Worm (Caenorhabditis elegans) whole organism, L2 larva: ENCODE measurements around the gene nhr-10.

ENCODE experiments used
- C34F6.9 ChIP-seq: fragments of 150-350 bp; optimal IDR thresholded peaks from 2 replicates; lab custom pipeline; 2014; ENCODE audit warnings: missing biosample characterization, missing genetic modification characterization
- F13H6.1 ChIP-seq: sonication (generic microtip); optimal IDR thresholded peaks from 2 replicates; lab custom pipeline; 2016; ENCODE audit warnings: missing genetic modification characterization, missing compliant biosample characterization
- R02D3.7 ChIP-seq: fragments of 150-350 bp; optimal IDR thresholded peaks from 2 replicates; lab custom pipeline; 2014; ENCODE audit warnings: missing biosample characterization, missing genetic modification characterization
- Y55F3AM.14 ChIP-seq: fragments of 200-800 bp; sonication (Bioruptor generic); optimal IDR thresholded peaks from 2 replicates; lab custom pipeline; 2018; ENCODE audit warnings: mild to moderate bottlenecking, missing genetic modification characterization, missing compliant biosample characterization
- alr-1 ChIP-seq: fragments of 150-350 bp; optimal IDR thresholded peaks from 2 replicates; lab custom pipeline; 2014; ENCODE audit warnings: missing biosample characterization, missing genetic modification characterization
- aly-2 ChIP-seq: fragments of 150-350 bp; optimal IDR thresholded peaks from 2 replicates; lab custom pipeline; 2014; ENCODE audit warnings: missing biosample characterization, missing genetic modification characterization
- ceh-16 ChIP-seq: fragments of 150-350 bp; optimal IDR thresholded peaks from 2 replicates; lab custom pipeline; 2014; ENCODE audit warnings: missing biosample characterization, missing genetic modification characterization
- ceh-82 ChIP-seq: fragments of 150-350 bp; optimal IDR thresholded peaks from 2 replicates; lab custom pipeline; 2014; ENCODE audit warnings: missing biosample characterization, missing genetic modification characterization
- crh-2 ChIP-seq: sonication (generic microtip); optimal IDR thresholded peaks from 2 replicates; lab custom pipeline; 2017; ENCODE audit warnings: missing biosample characterization, missing genetic modification characterization
- dmd-4 ChIP-seq: sonication (generic microtip); optimal IDR thresholded peaks from 2 replicates; lab custom pipeline; 2017; ENCODE audit warnings: missing biosample characterization, missing genetic modification characterization
- egl-27 ChIP-seq: sonication (generic microtip); optimal IDR thresholded peaks from 3 replicates; lab custom pipeline; 2017; ENCODE audit warnings: missing biosample characterization, missing genetic modification reagents, missing genetic modification characterization
- elt-1 ChIP-seq: fragments of 150-350 bp; optimal IDR thresholded peaks from 2 replicates; lab custom pipeline; 2014; ENCODE audit warnings: missing biosample characterization, missing genetic modification characterization
- elt-3 ChIP-seq: sonication (generic microtip); optimal IDR thresholded peaks from 2 replicates; lab custom pipeline; 2017; ENCODE audit warnings: missing biosample characterization, missing genetic modification characterization
- fos-1 ChIP-seq: fragments of 150-350 bp; optimal IDR thresholded peaks from 2 replicates; lab custom pipeline; 2014; ENCODE audit warnings: missing biosample characterization, missing genetic modification characterization
- gmeb-1 ChIP-seq: fragments of 150-350 bp; optimal IDR thresholded peaks from 2 replicates; lab custom pipeline; 2014; ENCODE audit warnings: missing biosample characterization, missing genetic modification characterization
- mab-5 ChIP-seq: fragments of 150-350 bp; optimal IDR thresholded peaks from 2 replicates; lab custom pipeline; 2014; ENCODE audit warnings: missing biosample characterization, missing genetic modification characterization
- mbf-1 ChIP-seq: sonication (generic microtip); optimal IDR thresholded peaks from 2 replicates; lab custom pipeline; 2017; ENCODE audit warnings: missing biosample characterization, missing genetic modification characterization
- mdl-1 ChIP-seq, 2 experiments: fragments of 150-350 bp in 1 of 2; sonication (generic microtip) in 1 of 2; optimal IDR thresholded peaks; 2 replicates each; lab custom pipeline; 2017; ENCODE audit warnings: missing biosample characterization in 2 of 2, missing genetic modification characterization in 2 of 2
- nhr-10 ChIP-seq: sonication (generic microtip); optimal IDR thresholded peaks from 2 replicates; lab custom pipeline; 2017; ENCODE audit warnings: missing biosample characterization, missing genetic modification characterization
- nhr-11 ChIP-seq: fragments of 150-350 bp; optimal IDR thresholded peaks from 2 replicates; lab custom pipeline; 2014; ENCODE audit warnings: missing biosample characterization, missing genetic modification characterization
- nhr-12 ChIP-seq: fragments of 150-350 bp; optimal IDR thresholded peaks from 2 replicates; lab custom pipeline; 2014; ENCODE audit warnings: missing biosample characterization, missing genetic modification characterization
- nhr-23 ChIP-seq: fragments of 150-350 bp; optimal IDR thresholded peaks from 2 replicates; lab custom pipeline; 2014; ENCODE audit warnings: missing biosample characterization, missing genetic modification reagents, missing genetic modification characterization
- nhr-237 ChIP-seq: fragments of 150-350 bp; optimal IDR thresholded peaks from 2 replicates; lab custom pipeline; 2014; ENCODE audit warnings: missing biosample characterization, missing genetic modification characterization
- nhr-25 ChIP-seq: fragments of 150-350 bp; sonication (generic microtip); optimal IDR thresholded peaks from 3 replicates; lab custom pipeline; 2014; ENCODE audit warnings: missing biosample characterization, missing genetic modification characterization
- peb-1 ChIP-seq: fragments of 150-350 bp; optimal IDR thresholded peaks from 2 replicates; lab custom pipeline; 2014; ENCODE audit warnings: missing biosample characterization, missing genetic modification characterization
- skn-1 ChIP-seq: sonication (generic microtip); optimal IDR thresholded peaks from 2 replicates; lab custom pipeline; 2017; ENCODE audit warnings: missing biosample characterization, missing genetic modification characterization
- sma-3 ChIP-seq: sonication (generic microtip); optimal IDR thresholded peaks from 2 replicates; lab custom pipeline; 2016; ENCODE audit warnings: missing genetic modification reagents, missing genetic modification characterization, missing compliant biosample characterization
- sma-9 ChIP-seq, 2 experiments: fragments of 150-350 bp in 1 of 2; sonication (generic microtip) in 1 of 2; optimal IDR thresholded peaks; 2 replicates each; lab custom pipeline; 2014 to 2016; ENCODE audit warnings: missing genetic modification characterization in 2 of 2, mild to moderate bottlenecking in 1 of 2, missing biosample characterization in 1 of 2, missing compliant biosample characterization in 1 of 2, missing genetic modification reagents in 1 of 2, moderate library complexity in 1 of 2
- snpc-4 ChIP-seq: fragments of 150-350 bp; optimal IDR thresholded peaks from 2 replicates; lab custom pipeline; 2014; ENCODE audit warnings: missing biosample characterization, missing genetic modification characterization
- unc-39 ChIP-seq: fragments of 150-350 bp; optimal IDR thresholded peaks from 2 replicates; lab custom pipeline; 2014; ENCODE audit warnings: missing biosample characterization, missing genetic modification characterization
- unc-55 ChIP-seq: fragments of 150-350 bp; sonication (generic microtip); optimal IDR thresholded peaks from 3 replicates; lab custom pipeline; 2014; ENCODE audit warnings: missing biosample characterization, missing genetic modification reagents, missing genetic modification characterization
- unc-62 ChIP-seq: fragments of 150-350 bp; optimal IDR thresholded peaks from 2 replicates; lab custom pipeline; 2014; ENCODE audit warnings: missing biosample characterization, missing genetic modification reagents, missing genetic modification characterization
- zag-1 ChIP-seq: fragments of 150-350 bp; optimal IDR thresholded peaks from 2 replicates; lab custom pipeline; 2014; ENCODE audit warnings: missing biosample characterization, missing genetic modification characterization
- ztf-1 ChIP-seq: fragments of 200-800 bp; sonication (Bioruptor generic); conservative IDR thresholded peaks from 2 replicates; pipeline ENCODE4 v1.3.6; 2022; ENCODE audit warnings: missing genetic modification characterization, missing compliant biosample characterization
- ztf-11 ChIP-seq: sonication (generic microtip); optimal IDR thresholded peaks from 2 replicates; lab custom pipeline; 2017; ENCODE audit warnings: missing biosample characterization, missing genetic modification characterization
- ztf-4 ChIP-seq: fragments of 150-350 bp; optimal IDR thresholded peaks from 2 replicates; lab custom pipeline; 2014; ENCODE audit warnings: missing biosample characterization, missing genetic modification characterization

The nhr-10 gene

DNA sequence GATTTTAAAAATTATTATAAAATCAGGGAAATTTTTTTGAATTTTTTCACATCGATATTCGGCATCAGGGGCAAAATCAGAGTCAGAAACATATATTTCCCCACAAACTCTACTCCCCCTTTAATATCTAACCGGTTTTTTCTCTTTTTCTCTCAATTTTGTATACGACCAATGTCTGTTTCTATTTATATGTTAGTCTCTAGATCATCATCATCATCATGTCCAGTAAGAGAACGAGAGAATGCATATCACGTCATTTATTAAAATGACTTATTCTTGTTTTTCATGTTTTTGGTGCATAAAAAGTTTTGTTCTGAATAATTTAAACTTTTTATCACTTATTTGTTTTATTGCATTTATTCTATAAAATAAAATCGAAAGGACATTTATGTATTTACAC lies 37.3 kb upstream of the nhr-10 start:
- TF ChIP-seq unc-62 (GFP tag; lab: Kevin White, UChicago) (no peak), C34F6.9 (tag; lab: Kevin White, UChicago) (no peak), ztf-1 (GFP tag; lab: Robert Waterston, UW) (no peak), sma-9 (GFP tag; optimal IDR thresholded peaks at IDR 0.05; lab: Kevin White, UChicago) (no peak), sma-9 (tag; optimal IDR thresholded peaks at IDR 0.05; lab: Kevin White, UChicago) (no peak), egl-27 (peak; percentile 26), fos-1 (tag; lab: Kevin White, UChicago) (peak; percentile 0), ztf-4 (tag; lab: Kevin White, UChicago) (peak; percentile 45), alr-1 (tag; lab: Kevin White, UChicago) (no peak), R02D3.7 (tag; lab: Kevin White, UChicago) (no peak), elt-3 (tag; lab: Kevin White, UChicago) (no peak), nhr-25 (tag; lab: Kevin White, UChicago) (peak; percentile 56), dmd-4 (no peak), aly-2 (tag; lab: Kevin White, UChicago) (no peak), crh-2 (tag; lab: Kevin White, UChicago) (no peak), unc-39 (tag; lab: Kevin White, UChicago) (no peak), sma-3 (GFP tag; lab: Kevin White, UChicago) (no peak), snpc-4 (tag; lab: Kevin White, UChicago) (no peak), ztf-11 (tag; lab: Kevin White, UChicago) (no peak), mbf-1 (tag; lab: Kevin White, UChicago) (no peak), mab-5 (tag; lab: Kevin White, UChicago) (no peak), zag-1 (no peak), unc-55 (no peak)
- TF ChIP-seq, all 48 proteins: peak for 4

DNA sequence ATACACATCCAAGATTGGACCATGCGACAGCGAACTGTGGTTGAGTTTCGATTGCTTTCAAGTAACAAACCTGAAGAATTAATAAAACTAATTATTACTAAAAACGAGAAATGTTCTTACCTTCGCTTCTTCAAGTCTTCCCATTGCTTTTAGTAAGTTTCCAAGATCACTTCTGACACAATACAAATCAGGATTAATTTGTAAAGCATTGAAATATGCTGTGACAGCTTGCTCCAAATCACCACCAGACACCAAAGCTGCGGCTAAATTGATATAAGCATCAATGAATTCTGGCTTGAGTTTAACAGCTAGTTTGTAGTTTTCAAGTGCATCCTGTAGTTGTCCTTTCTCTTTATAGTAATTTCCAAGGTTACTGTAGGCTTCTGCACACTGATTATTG lies 34.9 kb upstream of the nhr-10 start:
- TF ChIP-seq zag-1 (no peak), ztf-11 (tag; lab: Kevin White, UChicago) (no peak), nhr-11 (tag; lab: Kevin White, UChicago) (no peak), snpc-4 (tag; lab: Kevin White, UChicago) (no peak), ztf-1 (GFP tag; lab: Robert Waterston, UW) (no peak), peb-1 (tag; lab: Kevin White, UChicago) (no peak), nhr-25 (tag; lab: Kevin White, UChicago) (no peak), mbf-1 (tag; lab: Kevin White, UChicago) (no peak), R02D3.7 (tag; lab: Kevin White, UChicago) (no peak), ztf-4 (tag; lab: Kevin White, UChicago) (no peak), mdl-1 (tag; optimal IDR thresholded peaks at IDR 0.05; lab: Kevin White, UChicago) (no peak), ceh-16 (tag; lab: Kevin White, UChicago) (no peak), alr-1 (tag; lab: Kevin White, UChicago) (no peak), nhr-237 (tag; lab: Kevin White, UChicago) (no peak), C34F6.9 (tag; lab: Kevin White, UChicago) (no peak), crh-2 (tag; lab: Kevin White, UChicago) (no peak)

DNA sequence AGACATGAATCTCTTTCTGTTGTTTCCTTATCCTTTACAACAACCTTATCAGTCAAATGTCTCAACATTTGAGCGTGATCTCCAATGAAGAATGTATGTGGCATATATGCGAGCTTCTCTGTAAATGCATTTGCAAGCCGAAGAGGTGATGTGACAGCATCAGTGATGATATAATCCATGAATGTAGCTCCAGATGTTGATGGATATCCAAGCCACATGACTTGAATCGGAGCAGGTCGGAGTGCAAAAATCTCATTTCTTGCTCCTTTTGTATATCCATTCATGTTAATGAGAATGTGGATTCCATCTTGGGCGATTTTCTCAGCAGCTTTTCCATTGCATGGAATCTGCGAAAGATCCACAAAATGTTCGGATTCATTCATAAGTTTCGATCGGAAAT lies 33.0 kb upstream of the nhr-10 start:
- TF ChIP-seq nhr-12 (tag; lab: Kevin White, UChicago) (no peak), dmd-4 (no peak), F13H6.1 (tag; lab: Kevin White, UChicago) (no peak), gmeb-1 (tag; lab: Kevin White, UChicago) (no peak), nhr-10 (tag; lab: Kevin White, UChicago) (no peak), crh-2 (tag; lab: Kevin White, UChicago) (no peak), R02D3.7 (tag; lab: Kevin White, UChicago) (no peak), skn-1 (tag; lab: Kevin White, UChicago) (no peak), sma-3 (GFP tag; lab: Kevin White, UChicago) (no peak), peb-1 (tag; lab: Kevin White, UChicago) (no peak), nhr-237 (tag; lab: Kevin White, UChicago) (no peak), elt-1 (tag; lab: Kevin White, UChicago) (no peak), ztf-11 (tag; lab: Kevin White, UChicago) (no peak), mdl-1 (tag; optimal IDR thresholded peaks at IDR 0.05; lab: Kevin White, UChicago) (no peak), alr-1 (tag; lab: Kevin White, UChicago) (no peak), aly-2 (tag; lab: Kevin White, UChicago) (no peak), ceh-82 (tag; lab: Kevin White, UChicago) (no peak), nhr-23 (tag; lab: Kevin White, UChicago) (no peak), Y55F3AM.14 (no peak)
